Worm (Caenorhabditis elegans) whole organism, young adult: Measurements from ENCODE around the gene str-182.
A peak's percentile ranks its signal among the peaks of the same experiment; 100 is the strongest.

Source experiments
- B0336.3 ChIP-seq: fragments of 200-800 bp; sonication (Bioruptor generic); IDR thresholded peaks from 2 replicates; pipeline ENCODE4 v1.3.6; 2022; ENCODE audit warnings: missing genetic modification characterization, missing compliant biosample characterization
- C06A6.2 ChIP-seq: fragments of 200-800 bp; sonication (Bioruptor generic); conservative IDR thresholded peaks from 2 replicates; pipeline ENCODE4 v1.3.6; 2022; ENCODE audit warnings: missing genetic modification characterization, missing compliant biosample characterization
- F33H1.4 ChIP-seq: fragments of 200-800 bp; sonication (Bioruptor generic); IDR thresholded peaks from 2 replicates; pipeline ENCODE4 v1.3.6; 2022; ENCODE audit warnings: missing genetic modification reagents, missing genetic modification characterization, missing compliant biosample characterization
- T26A5.8 ChIP-seq: sonication (generic microtip); optimal IDR thresholded peaks from 2 replicates; lab custom pipeline; 2016; ENCODE audit warnings: missing genetic modification characterization, missing compliant biosample characterization
- Y53F4B.3 ChIP-seq: fragments of 200-800 bp; sonication (Bioruptor generic); IDR thresholded peaks from 2 replicates; pipeline ENCODE4 v1.3.6; 2022; ENCODE audit warnings: missing genetic modification reagents, missing genetic modification characterization, missing compliant biosample characterization
- Y56A3A.18 ChIP-seq: fragments of 200-800 bp; sonication (Bioruptor generic); IDR thresholded peaks from 2 replicates; pipeline ENCODE4 v1.3.6; 2022; ENCODE audit warnings: missing genetic modification reagents, missing genetic modification characterization, missing compliant biosample characterization
- ama-1 ChIP-seq, 3 experiments: fragments of 150-350 bp in 1 of 3; sonication (generic microtip) in 2 of 3; optimal IDR thresholded peaks; 2 replicates each; lab custom pipeline; 2014 to 2018; ENCODE audit warnings: missing biosample characterization in 2 of 3, missing genetic modification characterization in 2 of 3, missing genetic modification reagents in 2 of 3
- aptf-3 ChIP-seq: fragments of 200-800 bp; sonication (Bioruptor generic); IDR thresholded peaks from 2 replicates; pipeline ENCODE4 v1.3.6; 2022; ENCODE audit warnings: missing genetic modification characterization, missing compliant biosample characterization
- atf-7 ChIP-seq: sonication (generic microtip); optimal IDR thresholded peaks from 2 replicates; lab custom pipeline; 2017; ENCODE audit warnings: mild to moderate bottlenecking, missing genetic modification characterization, missing compliant biosample characterization
- attf-3 ChIP-seq: fragments of 200-800 bp; sonication (Bioruptor generic); conservative IDR thresholded peaks from 2 replicates; pipeline ENCODE4 v1.3.6; 2022; ENCODE audit warnings: missing genetic modification reagents, missing genetic modification characterization, missing compliant biosample characterization
- ceh-27 ChIP-seq: fragments of 200-800 bp; sonication (Bioruptor generic); optimal IDR thresholded peaks from 2 replicates; lab custom pipeline; 2018; ENCODE audit warnings: mild to moderate bottlenecking, missing genetic modification characterization, moderate library complexity, missing compliant biosample characterization
- ceh-40 ChIP-seq: fragments of 200-800 bp; sonication (Bioruptor generic); IDR thresholded peaks from 2 replicates; pipeline ENCODE4 v1.3.6; 2022; ENCODE audit warnings: missing genetic modification characterization, missing compliant biosample characterization
- efl-1 ChIP-seq: fragments of 150-350 bp; optimal IDR thresholded peaks from 2 replicates; lab custom pipeline; 2014; ENCODE audit warnings: missing biosample characterization, missing genetic modification reagents, missing genetic modification characterization
- fkh-3 ChIP-seq: sonication (generic microtip); optimal IDR thresholded peaks from 2 replicates; lab custom pipeline; 2016; ENCODE audit warnings: mild to moderate bottlenecking, missing genetic modification characterization, missing compliant biosample characterization
- hlh-26 ChIP-seq: fragments of 200-800 bp; sonication (Bioruptor generic); conservative IDR thresholded peaks from 2 replicates; pipeline ENCODE4 v1.3.6; 2022; ENCODE audit warnings: missing genetic modification reagents, missing genetic modification characterization, missing compliant biosample characterization
- let-526 ChIP-seq: fragments of 200-800 bp; sonication (Bioruptor generic); IDR thresholded peaks from 2 replicates; pipeline ENCODE4 v1.3.6; 2022; ENCODE audit warnings: missing genetic modification reagents, missing genetic modification characterization, missing compliant biosample characterization
- let-607 ChIP-seq, 2 experiments: fragments of 200-800 bp in 1 of 2; sonication (Bioruptor generic) in 1 of 2; sonication (generic microtip) in 1 of 2; optimal IDR thresholded peaks; 2 replicates each; lab custom pipeline; 2016 to 2018; ENCODE audit warnings: mild to moderate bottlenecking in 2 of 2, missing compliant biosample characterization in 2 of 2, missing genetic modification characterization in 2 of 2, moderate library complexity in 2 of 2, missing genotype in 1 of 2
- lsl-1 ChIP-seq: fragments of 200-800 bp; sonication (Bioruptor generic); optimal IDR thresholded peaks from 2 replicates; lab custom pipeline; 2018; ENCODE audit warnings: mild to moderate bottlenecking, missing genetic modification characterization, moderate library complexity, missing compliant biosample characterization
- lsy-27 ChIP-seq: sonication (generic microtip); optimal IDR thresholded peaks from 2 replicates; lab custom pipeline; 2017; ENCODE audit warnings: missing genetic modification characterization, mild to moderate bottlenecking, missing compliant biosample characterization, antibody characterized with exemption, missing genotype, borderline replicate concordance; ENCODE audit not compliant: insufficient read depth
- madf-6 ChIP-seq: fragments of 200-800 bp; sonication (Bioruptor generic); IDR thresholded peaks from 2 replicates; pipeline ENCODE4 v1.3.6; 2022; ENCODE audit warnings: missing genetic modification reagents, missing genetic modification characterization, missing compliant biosample characterization
- mcd-1 ChIP-seq: fragments of 200-800 bp; sonication (Bioruptor generic); IDR thresholded peaks from 2 replicates; pipeline ENCODE4 v1.3.6; 2022; ENCODE audit warnings: missing genetic modification reagents, missing genetic modification characterization, missing compliant biosample characterization
- mes-4 ChIP-seq: sonication (generic microtip); optimal IDR thresholded peaks from 2 replicates; lab custom pipeline; 2016; ENCODE audit warnings: missing genotype, missing genetic modification characterization, missing compliant biosample characterization
- nfya-2 ChIP-seq: fragments of 200-800 bp; sonication (Bioruptor generic); IDR thresholded peaks from 2 replicates; pipeline ENCODE4 v1.3.6; 2022; ENCODE audit warnings: missing genetic modification reagents, missing genetic modification characterization, missing compliant biosample characterization
- nhr-80 ChIP-seq: sonication (generic microtip); optimal IDR thresholded peaks from 2 replicates; lab custom pipeline; 2016; ENCODE audit warnings: missing genetic modification characterization, missing compliant biosample characterization
- rpc-1 ChIP-seq, 2 experiments: fragments of 150-350 bp in 1 of 2; sonication (generic microtip) in 1 of 2; optimal IDR thresholded peaks; 2 replicates each; lab custom pipeline; 2014 to 2018; ENCODE audit warnings: missing biosample characterization in 1 of 2, missing genetic modification characterization in 1 of 2, missing genetic modification reagents in 1 of 2, missing genotype in 1 of 2
- sdz-38 ChIP-seq: sonication (generic microtip); optimal IDR thresholded peaks from 2 replicates; lab custom pipeline; 2016; ENCODE audit warnings: missing genotype, missing genetic modification characterization, missing compliant biosample characterization
- snpc-3.4 ChIP-seq: sonication (generic microtip); optimal IDR thresholded peaks from 2 replicates; lab custom pipeline; 2017; ENCODE audit warnings: missing genetic modification characterization, mild to moderate bottlenecking, missing compliant biosample characterization, antibody characterized with exemption, moderate library complexity, missing genotype, missing genetic modification reagents
- somi-1 ChIP-seq: fragments of 200-800 bp; sonication (Bioruptor generic); optimal IDR thresholded peaks from 2 replicates; lab custom pipeline; 2018; ENCODE audit warnings: mild to moderate bottlenecking, missing genetic modification characterization, missing compliant biosample characterization
- sptf-2 ChIP-seq: fragments of 200-800 bp; sonication (Bioruptor generic); optimal IDR thresholded peaks from 2 replicates; lab custom pipeline; 2018; ENCODE audit warnings: mild to moderate bottlenecking, missing genetic modification characterization, missing compliant biosample characterization
- zim-3 ChIP-seq: sonication (generic microtip); optimal IDR thresholded peaks from 2 replicates; lab custom pipeline; 2017; ENCODE audit warnings: mild to moderate bottlenecking, missing genetic modification characterization, moderate library complexity, missing compliant biosample characterization
- ztf-25 ChIP-seq: fragments of 200-800 bp; sonication (Bioruptor generic); IDR thresholded peaks from 2 replicates; pipeline ENCODE4 v1.3.6; 2022; ENCODE audit warnings: missing genetic modification reagents, missing genetic modification characterization, missing compliant biosample characterization
- ztf-3 ChIP-seq: fragments of 200-800 bp; sonication (Bioruptor generic); optimal IDR thresholded peaks from 2 replicates; lab custom pipeline; 2018; ENCODE audit warnings: mild to moderate bottlenecking, missing genetic modification characterization, missing compliant biosample characterization

The str-182 gene

ce11 chrV:10202340-10202739 lies 30.9 kb downstream of the str-182 start:
- TF ChIP-seq F33H1.4 (GFP tag; lab: Robert Waterston, UW) = no peak
- no peak for TF ChIP-seq snpc-3.4 (tag; lab: Kevin White, UChicago)
- TF ChIP-seq lsy-27 (tag; lab: Kevin White, UChicago) = no peak
- TF ChIP-seq fkh-3 = no peak
- TF ChIP-seq ztf-25 (GFP tag; lab: Robert Waterston, UW) = no peak
- no peak for TF ChIP-seq attf-3 (GFP tag; lab: Robert Waterston, UW)
- TF ChIP-seq Y53F4B.3 = no peak

ce11 chrV:10201913-10202312 lies 31.3 kb downstream of the str-182 start, which contains the start of gene ZK856.7:
Gene ZK856.7, plus strand, starts transcription at chrV:10202098.
- TF ChIP-seq snpc-3.4 (tag; lab: Kevin White, UChicago) = no peak
- no peak for TF ChIP-seq zim-3 (tag; lab: Kevin White, UChicago)
- TF ChIP-seq sdz-38 (tag; lab: Kevin White, UChicago) = no peak
- no peak for TF ChIP-seq ama-1 (optimal IDR thresholded peaks at IDR 0.05; lab: Kevin White, UChicago)
- peak in 1 of 2 experiments; percentile 7 for TF ChIP-seq ama-1 (GFP tag; optimal IDR thresholded peaks at IDR 0.05; lab: Kevin White, UChicago)

- no peak for TF ChIP-seq T26A5.8 (tag; lab: Kevin White, UChicago)
- TF ChIP-seq sptf-2 (GFP tag; lab: Kevin White, UChicago) = no peak
- TF ChIP-seq lsl-1 (GFP tag; lab: Kevin White, UChicago) = no peak
- TF ChIP-seq mes-4 (tag; lab: Kevin White, UChicago) = no peak
- TF ChIP-seq let-526 (GFP tag; lab: Robert Waterston, UW) = no peak
Observed at ce11 chrV:10198386-10198785, 34.8 kb downstream of the str-182 start, which contains the start of gene ZK856.6. Gene ZK856.6, plus strand, starts transcription at chrV:10198686.

ce11 chrV:10191242-10191641 lies 42.0 kb downstream of the str-182 start:
- TF ChIP-seq nhr-80 (peak; percentile 23), ztf-3 (GFP tag; lab: Kevin White, UChicago) (no peak), hlh-26 (GFP tag; lab: Robert Waterston, UW) (no peak), efl-1 (no peak), let-526 (GFP tag; lab: Robert Waterston, UW) (no peak), Y56A3A.18 (GFP tag; lab: Robert Waterston, UW) (no peak), nfya-2 (GFP tag; lab: Robert Waterston, UW) (no peak)

ce11 chrV:10190081-10190556 lies 43.1 kb downstream of the str-182 start, which contains the start of gene ZK856.5:
Gene ZK856.5, minus strand, starts transcription at chrV:10190131.
- no peak for TF ChIP-seq rpc-1 (optimal IDR thresholded peaks at IDR 0.05; lab: Kevin White, UChicago)
- TF ChIP-seq rpc-1 (tag; optimal IDR thresholded peaks at IDR 0.05; lab: Kevin White, UChicago) = no peak
- peak in 1 of 2 experiments; percentile 16 for TF ChIP-seq let-607 (tag; optimal IDR thresholded peaks at IDR 0.05; lab: Kevin White, UChicago)
- TF ChIP-seq nhr-80 = peak; percentile 69
- no peak for TF ChIP-seq C06A6.2
- no peak for TF ChIP-seq atf-7 (tag; lab: Kevin White, UChicago)
- no peak for TF ChIP-seq B0336.3 (GFP tag; lab: Robert Waterston, UW)
- TF ChIP-seq somi-1 (GFP tag; lab: Kevin White, UChicago) = no peak
- no peak for TF ChIP-seq ceh-40
- TF ChIP-seq hlh-26 (GFP tag; lab: Robert Waterston, UW) = no peak
- no peak for TF ChIP-seq ceh-27 (GFP tag; lab: Kevin White, UChicago)
- no peak for TF ChIP-seq mcd-1 (GFP tag; lab: Robert Waterston, UW)
- no peak for TF ChIP-seq madf-6 (GFP tag; lab: Robert Waterston, UW)
- TF ChIP-seq aptf-3 (GFP tag; lab: Robert Waterston, UW) = no peak
